Fruit fly (Drosophila melanogaster) ovary, adult (tissue): Measurements from ENCODE around the gene ps.

Experiments
- CG17801 ChIP-seq: fragments of 200-800 bp; optimal IDR thresholded peaks from 2 replicates; lab custom pipeline; 2019; ENCODE audit warnings: missing biosample characterization, mild to moderate bottlenecking, missing genetic modification characterization, moderate library complexity; ENCODE audit not compliant: partially characterized antibody

ps gene

dm6 chr3R:9500193-9501051 is 82.7 kb downstream of the ps start:
- no peak for TF ChIP-seq CG17801 (GFP tag; lab: Kevin White, UChicago)

- TF ChIP-seq CG17801 (GFP tag; lab: Kevin White, UChicago) = no peak
Observed at dm6 chr3R:9501489-9502415, 84.0 kb downstream of the ps start.

dm6 chr3R:9502416-9502763 is 84.7 kb downstream of the ps start, which contains the start of gene RhoL:
TSS of gene RhoL (minus strand) at chr3R:9502581.
- peak; percentile 68 for TF ChIP-seq CG17801 (GFP tag; lab: Kevin White, UChicago)

- TF ChIP-seq CG17801 (GFP tag; lab: Kevin White, UChicago) = no peak
Observed at dm6 chr3R:9503329-9504088, 85.8 kb downstream of the ps start.

dm6 chr3R:9504355-9504754 is 86.6 kb downstream of the ps start, which contains the start of gene CG8149:
TSS of gene CG8149 (plus strand) at chr3R:9504656.
- peak; percentile 28 for TF ChIP-seq CG17801 (GFP tag; lab: Kevin White, UChicago)
